Fruit fly (Drosophila melanogaster): ENCODE results near the gene CG14275.

Gene CG14275

DNA sequence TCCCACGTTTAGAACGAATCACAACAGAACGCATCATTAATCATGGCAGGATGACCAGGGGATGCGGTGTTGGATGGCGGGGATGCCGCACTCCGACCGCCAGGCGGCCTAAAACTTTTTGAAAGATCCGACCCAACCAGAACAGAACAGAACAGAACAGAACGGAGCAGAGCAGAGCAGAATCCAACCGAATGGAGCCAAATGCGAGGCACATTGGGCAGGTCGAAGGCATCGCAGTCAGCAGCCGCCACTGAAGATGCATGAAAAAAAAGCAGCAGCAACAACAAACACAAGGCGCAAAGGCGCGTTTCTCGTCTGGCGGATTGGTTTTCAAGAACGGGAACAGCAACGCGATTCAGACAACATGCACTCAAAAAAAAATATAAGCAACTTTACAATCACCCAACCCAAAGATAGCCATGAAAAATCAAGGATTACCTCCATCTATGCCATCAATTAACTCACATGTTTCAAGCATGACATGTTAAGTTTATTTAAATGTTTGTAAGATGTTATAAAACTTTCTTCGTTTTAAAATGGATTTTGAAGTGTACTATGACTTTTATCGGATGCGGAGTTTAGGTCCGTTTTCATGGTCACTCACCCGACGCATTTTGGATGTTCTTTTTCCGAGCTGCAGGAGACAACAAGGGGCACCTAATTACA, 47.7 kb upstream of the CG14275 start (continued):
- TF ChIP-seq abd-A (tag; optimal IDR thresholded peaks at IDR 0.05) (no peak), CG15073 (GFP tag; optimal IDR thresholded peaks at IDR 0.05) (no peak), CG2116 (GFP tag; optimal IDR thresholded peaks at IDR 0.05) (peak; percentile 2), HLH54F (GFP tag; optimal IDR thresholded peaks at IDR 0.05) (peak; percentile 5), Ets65A (GFP tag) (peak; percentile 79), kni (GFP tag; optimal IDR thresholded peaks at IDR 0.05) (no peak), CG6272 (GFP tag; IDR thresholded peaks at IDR 0.05) (peak; percentile 44), Antp (GFP tag; optimal IDR thresholded peaks at IDR 0.05) (no peak), CG31441 (GFP tag; IDR thresholded peaks at IDR 0.05) (peak; percentile 80), stc (GFP tag; IDR thresholded peaks at IDR 0.05) (peak; percentile 50), CTCF (GFP tag; optimal IDR thresholded peaks at IDR 0.05) (no peak), nom (GFP tag; optimal IDR thresholded peaks at IDR 0.05) (peak; percentile 63), CG6654 (GFP tag; optimal IDR thresholded peaks at IDR 0.05) (no peak), lbe (GFP tag; optimal IDR thresholded peaks at IDR 0.05) (peak; percentile 94), ken (GFP tag; IDR thresholded peaks at IDR 0.05) (peak; percentile 50; the same call in 1 of the 3 replicates), Dad (GFP tag; optimal IDR thresholded peaks at IDR 0.05) (peak; percentile 52), Mrtf (GFP tag; IDR thresholded peaks at IDR 0.05) (no peak), CG2199 (GFP tag; IDR thresholded peaks at IDR 0.05) (peak; percentile 81; the same call in 2 of the 3 replicates), CG15514 (GFP tag; optimal IDR thresholded peaks at IDR 0.05) (no peak), sima (GFP tag; optimal IDR thresholded peaks at IDR 0.05) (no peak), gem (tag; optimal IDR thresholded peaks at IDR 0.05) (peak; percentile 85), bowl (GFP tag; IDR thresholded peaks at IDR 0.05) (no peak), CG8281 (tag; optimal IDR thresholded peaks at IDR 0.05) (peak; percentile 14), CG13123 (GFP tag; optimal IDR thresholded peaks at IDR 0.05) (peak; percentile 30), CG9817 (tag; optimal IDR thresholded peaks at IDR 0.05) (no peak), CG9609 (GFP tag; optimal IDR thresholded peaks at IDR 0.05) (peak; percentile 49), E2f2 (GFP tag; IDR thresholded peaks at IDR 0.05) (no peak), CG10959 (GFP tag; IDR thresholded peaks at IDR 0.05) (peak; percentile 81), CG7271 (tag; optimal IDR thresholded peaks at IDR 0.05) (peak; percentile 46), gsb-n (tag; optimal IDR thresholded peaks at IDR 0.05) (peak; percentile 81), CG3726 (GFP tag; IDR thresholded peaks at IDR 0.05) (no peak), sr (GFP tag; IDR thresholded peaks at IDR 0.05) (no peak), CG13424 (tag; optimal IDR thresholded peaks at IDR 0.05) (peak; percentile 56), Fer1 (GFP tag; optimal IDR thresholded peaks at IDR 0.05) (no peak), dpn (GFP tag; optimal IDR thresholded peaks at IDR 0.05) (peak; percentile 40 to 62), Adf1 (GFP tag; IDR thresholded peaks at IDR 0.05) (no peak), esg (GFP tag; conservative IDR thresholded peaks at IDR 0.05) (peak; percentile 46; the same call in 1 of the 2 replicates), HmgZ (tag; optimal IDR thresholded peaks at IDR 0.05) (no peak), Drgx (GFP tag; IDR thresholded peaks at IDR 0.05) (peak; percentile 69), CG11695 (GFP tag; IDR thresholded peaks at IDR 0.05) (peak; percentile 67; the same call in 1 of the 3 replicates), amos (GFP tag; IDR thresholded peaks at IDR 0.05; ENCODE audit: partially characterized antibody) (no peak), Aef1 (GFP tag; IDR thresholded peaks at IDR 0.05) (no peak), CG31224 (GFP tag; IDR thresholded peaks at IDR 0.05) (no peak), CG7357 (GFP tag; IDR thresholded peaks at IDR 0.05) (no peak; the same call in 2 of the 3 replicates), mld (GFP tag; IDR thresholded peaks at IDR 0.05; ENCODE audit: partially characterized antibody) (no peak), nau (GFP tag; optimal IDR thresholded peaks at IDR 0.05) (no peak), CG14965 (GFP tag; optimal IDR thresholded peaks at IDR 0.05; ENCODE audit: borderline replicate concordance) (no peak), cg (GFP tag; optimal IDR thresholded peaks at IDR 0.05) (no peak), CG12942 (GFP tag; optimal IDR thresholded peaks at IDR 0.05) (peak; percentile 24), CG1603 (tag; optimal IDR thresholded peaks at IDR 0.05) (peak; percentile 78), CG12744 (GFP tag; optimal IDR thresholded peaks at IDR 0.05) (no peak)

All from whole organism, embryonic.